Fruit fly (Drosophila melanogaster): Measurements from ENCODE around the gene RpL30.

DNA sequence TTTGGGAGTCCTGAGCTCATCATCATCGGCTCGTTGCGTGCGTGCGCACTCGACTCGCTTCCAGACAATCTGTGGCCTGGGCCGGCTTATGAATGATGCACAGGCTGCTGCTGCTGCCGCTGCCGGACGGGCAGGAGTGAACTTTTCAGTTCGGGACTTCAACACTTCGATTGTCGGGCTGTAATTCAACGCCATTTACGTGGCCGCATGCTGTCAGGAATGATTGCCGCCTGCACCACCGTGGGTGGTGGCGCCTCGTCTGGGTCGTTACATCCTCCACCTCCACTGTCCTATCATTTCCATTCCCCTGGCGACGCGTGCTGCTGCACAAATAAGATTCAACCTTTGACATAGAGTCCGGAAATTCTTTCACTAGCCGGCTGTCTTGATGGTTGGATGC lies 931 bp upstream of the RpL30 start:
- TF ChIP-seq psq (optimal IDR thresholded peaks at IDR 0.05) (no peak), h (optimal IDR thresholded peaks at IDR 0.05) (no peak), Myc (optimal IDR thresholded peaks at IDR 0.05) (no peak), ttk (optimal IDR thresholded peaks at IDR 0.05) (no peak), insv (optimal IDR thresholded peaks at IDR 0.05) (no peak)
